Fruit fly (Drosophila melanogaster) whole organism: Measurements from ENCODE around the gene tara.

Experiments used
- CG8478 ChIP-seq: fragments of >200 bp; optimal IDR thresholded peaks from 2 replicates; lab custom pipeline; 2018; ENCODE audit warnings: inconsistent platforms
- Dll ChIP-seq: fragments of >200 bp; optimal IDR thresholded peaks from 2 replicates; lab custom pipeline; 2017
- EcR ChIP-seq, 2 experiments: fragments of >200 bp; optimal IDR thresholded peaks; 2 replicates each; lab custom pipeline; 2017; ENCODE audit warnings: missing biosample characterization in 2 of 2, missing genetic modification characterization in 2 of 2, missing genetic modification reagents in 2 of 2
- pan ChIP-seq: fragments of >200 bp; optimal IDR thresholded peaks from 2 replicates; lab custom pipeline; 2017
- psq ChIP-seq: fragments of >200 bp; optimal IDR thresholded peaks from 2 replicates; lab custom pipeline; 2017
- usp ChIP-seq: fragments of >200 bp; optimal IDR thresholded peaks from 2 replicates; lab custom pipeline; 2017; ENCODE audit warnings: missing biosample characterization, missing genetic modification characterization, mixed read lengths

Gene tara

dm6 chr3R:16284901-16285300, 59.5 kb downstream of the tara start:
- TF ChIP-seq pan (lab: Kevin White, UChicago), result no peak
- TF ChIP-seq Dll (lab: Kevin White, UChicago), result no peak
- no peak for TF ChIP-seq EcR (GFP tag; optimal IDR thresholded peaks at IDR 0.05; lab: Kevin White, UChicago)
- no peak for TF ChIP-seq psq (lab: Kevin White, UChicago)
- TF ChIP-seq CG8478, result no peak
- TF ChIP-seq usp (GFP tag; lab: Kevin White, UChicago), result no peak

- TF ChIP-seq usp (GFP tag; lab: Kevin White, UChicago), result no peak
- TF ChIP-seq psq (lab: Kevin White, UChicago), result no peak
- TF ChIP-seq Dll (lab: Kevin White, UChicago), result no peak
- TF ChIP-seq EcR (GFP tag; optimal IDR thresholded peaks at IDR 0.05; lab: Kevin White, UChicago), result no peak
- TF ChIP-seq CG8478, result no peak
- no peak for TF ChIP-seq pan (lab: Kevin White, UChicago)
Measured at dm6 chr3R:16285612-16286188, 60.2 kb downstream of the tara start.

- TF ChIP-seq Dll (lab: Kevin White, UChicago) (no peak), psq (lab: Kevin White, UChicago) (no peak), usp (GFP tag; lab: Kevin White, UChicago) (no peak), EcR (GFP tag; optimal IDR thresholded peaks at IDR 0.05; lab: Kevin White, UChicago) (no peak), CG8478 (no peak), pan (lab: Kevin White, UChicago) (no peak)
Measured at dm6 chr3R:16287171-16287570, 61.7 kb downstream of the tara start.

- TF ChIP-seq usp (GFP tag; lab: Kevin White, UChicago), result no peak
- TF ChIP-seq pan (lab: Kevin White, UChicago), result no peak
- no peak for TF ChIP-seq EcR (GFP tag; optimal IDR thresholded peaks at IDR 0.05; lab: Kevin White, UChicago)
- no peak for TF ChIP-seq Dll (lab: Kevin White, UChicago)
- no peak for TF ChIP-seq psq (lab: Kevin White, UChicago)
- TF ChIP-seq CG8478, result no peak
Measured at dm6 chr3R:16287850-16288249, 62.4 kb downstream of the tara start.

- TF ChIP-seq psq (lab: Kevin White, UChicago) (no peak), usp (GFP tag; lab: Kevin White, UChicago) (no peak), Dll (lab: Kevin White, UChicago) (no peak), CG8478 (no peak), pan (lab: Kevin White, UChicago) (no peak), EcR (GFP tag; optimal IDR thresholded peaks at IDR 0.05; lab: Kevin White, UChicago) (no peak)
Measured at dm6 chr3R:16288714-16289291, 63.4 kb downstream of the tara start.

dm6 chr3R:16290242-16290824, 64.9 kb downstream of the tara start:
- TF ChIP-seq Dll (lab: Kevin White, UChicago), result no peak
- TF ChIP-seq EcR (GFP tag; optimal IDR thresholded peaks at IDR 0.05; lab: Kevin White, UChicago), result peak in 1 of 2 experiments; percentile 36
- TF ChIP-seq psq (lab: Kevin White, UChicago), result no peak

- TF ChIP-seq usp (GFP tag; lab: Kevin White, UChicago) (no peak), EcR (GFP tag; optimal IDR thresholded peaks at IDR 0.05; lab: Kevin White, UChicago) (no peak), CG8478 (no peak), Dll (lab: Kevin White, UChicago) (no peak), pan (lab: Kevin White, UChicago) (no peak), psq (lab: Kevin White, UChicago) (no peak)
Measured at dm6 chr3R:16295513-16296123, 70.2 kb downstream of the tara start.

- TF ChIP-seq CG8478 (no peak), EcR (GFP tag; optimal IDR thresholded peaks at IDR 0.05; lab: Kevin White, UChicago) (peak in 1 of 2 experiments; percentile 59)
Measured at dm6 chr3R:16305185-16305989, 79.9 kb downstream of the tara start, which contains the start of gene Zip89B. Gene Zip89B (plus strand): TSS chr3R:16305758.

- TF ChIP-seq Dll (lab: Kevin White, UChicago) (no peak), usp (GFP tag; lab: Kevin White, UChicago) (no peak), psq (lab: Kevin White, UChicago) (no peak), CG8478 (no peak), pan (lab: Kevin White, UChicago) (no peak), EcR (GFP tag; optimal IDR thresholded peaks at IDR 0.05; lab: Kevin White, UChicago) (no peak)
Measured at dm6 chr3R:16308057-16308456, 82.6 kb downstream of the tara start.

- TF ChIP-seq psq (lab: Kevin White, UChicago), result no peak
- TF ChIP-seq CG8478, result no peak
- TF ChIP-seq Dll (lab: Kevin White, UChicago), result no peak
- TF ChIP-seq usp (GFP tag; lab: Kevin White, UChicago), result no peak
- no peak for TF ChIP-seq pan (lab: Kevin White, UChicago)
- no peak for TF ChIP-seq EcR (GFP tag; optimal IDR thresholded peaks at IDR 0.05; lab: Kevin White, UChicago)
Measured at dm6 chr3R:16309302-16310080, 84.0 kb downstream of the tara start.
